Worm (Caenorhabditis elegans) whole organism, early embryonic: Measurements from ENCODE around the gene asps-1.
"Not testable (repeated sequence)": the region's sequence is repeated elsewhere in the genome, so short reads cannot be mapped to it uniquely, and the experiment has no call there.

Experiments used
- aly-1 ChIP-seq: sonication (generic microtip); optimal IDR thresholded peaks from 2 replicates; lab custom pipeline; 2016; ENCODE audit warnings: missing genetic modification characterization, missing compliant biosample characterization
- flt-1 ChIP-seq: fragments of 200-800 bp; sonication (Bioruptor generic); IDR thresholded peaks from 2 replicates; pipeline ENCODE4 v1.3.6; 2022; ENCODE audit warnings: missing genetic modification characterization, missing compliant biosample characterization
- hmbx-1 ChIP-seq: sonication (generic microtip); optimal IDR thresholded peaks from 2 replicates; lab custom pipeline; 2016; ENCODE audit warnings: mild to moderate bottlenecking, missing genetic modification characterization, missing compliant biosample characterization

DNA sequence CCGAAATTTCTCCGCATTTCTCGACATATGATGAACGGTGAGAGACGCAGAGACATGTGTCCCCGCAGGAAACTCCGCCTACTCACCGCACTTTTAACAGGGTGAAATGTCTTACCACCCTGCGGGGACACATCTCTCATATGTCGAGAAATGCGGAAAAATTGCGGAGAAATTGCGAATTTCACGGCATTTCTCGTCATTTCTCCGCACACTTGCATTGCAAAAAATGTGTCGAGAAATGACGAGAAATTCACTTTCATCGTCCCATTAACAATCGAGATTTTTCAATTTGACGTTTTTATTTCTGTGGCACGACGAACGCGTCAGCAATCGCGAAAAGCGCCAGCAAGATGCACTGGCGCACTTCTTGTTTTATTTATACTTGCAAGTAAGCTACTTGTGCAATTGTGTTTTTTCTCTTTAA, 24.7 kb upstream of the asps-1 start, which contains the start of gene K07C5.13:
- TF ChIP-seq hmbx-1, aly-1 (tag; lab: Kevin White, UChicago): not testable (repeated sequence)
- peak; percentile 56 for TF ChIP-seq flt-1
